Fruit fly (Drosophila melanogaster) whole organism, adult: ENCODE results near the gene Jarid2.
A peak's percentile ranks its signal among the peaks of the same experiment; 100 is the strongest.

ENCODE experiments used
- CG11617 ChIP-seq: fragments of 200-800 bp; sonication (Bioruptor generic); optimal IDR thresholded peaks from 2 replicates; lab custom pipeline; 2017; ENCODE audit warnings: mild to moderate bottlenecking, missing biosample characterization, missing genetic modification reagents, missing genetic modification characterization
- CG12768 ChIP-seq: fragments of 200-800 bp; sonication (Bioruptor generic); optimal IDR thresholded peaks from 2 replicates; lab custom pipeline; 2017; ENCODE audit warnings: missing biosample characterization, missing genetic modification characterization, mild to moderate bottlenecking, moderate library complexity, missing genetic modification reagents
- CG14711 ChIP-seq: fragments of 200-800 bp; sonication (Bioruptor generic); optimal IDR thresholded peaks from 2 replicates; lab custom pipeline; 2018; ENCODE audit warnings: missing biosample characterization, mild to moderate bottlenecking, missing genetic modification characterization, moderate library complexity
- CG1620 ChIP-seq: fragments of 200-800 bp; sonication (Bioruptor generic); optimal IDR thresholded peaks from 2 replicates; lab custom pipeline; 2016; ENCODE audit warnings: missing biosample characterization, missing genetic modification characterization
- CG33017 ChIP-seq: fragments of 200-800 bp; sonication (Bioruptor generic); optimal IDR thresholded peaks from 2 replicates; lab custom pipeline; 2018; ENCODE audit warnings: missing biosample characterization, mild to moderate bottlenecking, missing genetic modification characterization, moderate library complexity
- CG5204 ChIP-seq: fragments of 200-800 bp; sonication (Bioruptor generic); optimal IDR thresholded peaks from 2 replicates; lab custom pipeline; 2016; ENCODE audit warnings: missing biosample characterization, missing genetic modification characterization
- CG7045 ChIP-seq: fragments of 200-800 bp; sonication (Bioruptor generic); optimal IDR thresholded peaks from 2 replicates; lab custom pipeline; 2017; ENCODE audit warnings: missing biosample characterization, mild to moderate bottlenecking, missing genetic modification characterization
- CG7101 ChIP-seq: fragments of 200-800 bp; sonication (Bioruptor generic); optimal IDR thresholded peaks from 2 replicates; lab custom pipeline; 2018; ENCODE audit warnings: missing biosample characterization, mild to moderate bottlenecking, missing genetic modification characterization, moderate library complexity
- Clk ChIP-seq: fragments of 200-800 bp; sonication (Bioruptor generic); optimal IDR thresholded peaks from 2 replicates; lab custom pipeline; 2017; ENCODE audit warnings: missing biosample characterization, missing genetic modification characterization
- Crg-1 ChIP-seq: fragments of 200-800 bp; sonication (Bioruptor generic); optimal IDR thresholded peaks from 2 replicates; lab custom pipeline; 2016; ENCODE audit warnings: missing biosample characterization, missing genetic modification characterization
- Hr96 ChIP-seq: fragments of 200-800 bp; sonication (Bioruptor generic); optimal IDR thresholded peaks from 2 replicates; lab custom pipeline; 2016; ENCODE audit warnings: missing biosample characterization, missing genetic modification characterization
- Mnt ChIP-seq: fragments of 200-800 bp; sonication (Bioruptor generic); optimal IDR thresholded peaks from 2 replicates; lab custom pipeline; 2016; ENCODE audit warnings: missing biosample characterization, mild to moderate bottlenecking, missing genetic modification characterization
- bab1 ChIP-seq: fragments of 200-800 bp; sonication (Bioruptor generic); optimal IDR thresholded peaks from 3 replicates; lab custom pipeline; 2019; ENCODE audit warnings: missing biosample characterization, mild to moderate bottlenecking, missing genetic modification characterization, moderate library complexity
- cic ChIP-seq: fragments of 200-800 bp; sonication (Bioruptor generic); optimal IDR thresholded peaks from 2 replicates; lab custom pipeline; 2017; ENCODE audit warnings: missing biosample characterization, mild to moderate bottlenecking, missing genetic modification characterization, moderate library complexity
- cnc ChIP-seq, 2 experiments: fragments of >200 bp; optimal IDR thresholded peaks; 2 replicates each; lab custom pipeline; 2017
- kay ChIP-seq: fragments of 200-800 bp; sonication (Bioruptor generic); peaks from one replicate; lab custom pipeline; 2016; ENCODE audit warnings: missing biosample characterization, missing genetic modification characterization, borderline replicate concordance
- ovo ChIP-seq: fragments of 200-800 bp; sonication (Bioruptor generic); optimal IDR thresholded peaks from 2 replicates; lab custom pipeline; 2016; ENCODE audit warnings: missing biosample characterization, missing genetic modification characterization
- pad ChIP-seq: fragments of 200-800 bp; sonication (Bioruptor generic); optimal IDR thresholded peaks from 3 replicates; lab custom pipeline; 2017; ENCODE audit warnings: missing biosample characterization, missing genetic modification characterization, mild to moderate bottlenecking, moderate library complexity, missing genetic modification reagents
- tj ChIP-seq: fragments of 200-800 bp; sonication (Bioruptor generic); optimal IDR thresholded peaks from 3 replicates; lab custom pipeline; 2017; ENCODE audit warnings: missing biosample characterization, mild to moderate bottlenecking, missing genetic modification characterization, moderate library complexity
- toe ChIP-seq: fragments of 200-800 bp; sonication (Bioruptor generic); optimal IDR thresholded peaks from 2 replicates; lab custom pipeline; 2016; ENCODE audit warnings: missing biosample characterization, missing genetic modification characterization

The Jarid2 gene

dm6 chr3L:9508653-9509036 is 31.8 kb downstream of the Jarid2 start:
- TF ChIP-seq CG33017 (tag; lab: Kevin White, UChicago) (no peak), pad (GFP tag; lab: Kevin White, UChicago) (no peak), CG7101 (tag; lab: Kevin White, UChicago) (no peak), CG1620 (GFP tag; lab: Kevin White, UChicago) (no peak), CG14711 (peak; percentile 24), cic (GFP tag; lab: Kevin White, UChicago) (no peak), CG7045 (GFP tag; lab: Kevin White, UChicago) (no peak), tj (GFP tag; lab: Kevin White, UChicago) (no peak), bab1 (GFP tag; lab: Kevin White, UChicago) (no peak)

DNA sequence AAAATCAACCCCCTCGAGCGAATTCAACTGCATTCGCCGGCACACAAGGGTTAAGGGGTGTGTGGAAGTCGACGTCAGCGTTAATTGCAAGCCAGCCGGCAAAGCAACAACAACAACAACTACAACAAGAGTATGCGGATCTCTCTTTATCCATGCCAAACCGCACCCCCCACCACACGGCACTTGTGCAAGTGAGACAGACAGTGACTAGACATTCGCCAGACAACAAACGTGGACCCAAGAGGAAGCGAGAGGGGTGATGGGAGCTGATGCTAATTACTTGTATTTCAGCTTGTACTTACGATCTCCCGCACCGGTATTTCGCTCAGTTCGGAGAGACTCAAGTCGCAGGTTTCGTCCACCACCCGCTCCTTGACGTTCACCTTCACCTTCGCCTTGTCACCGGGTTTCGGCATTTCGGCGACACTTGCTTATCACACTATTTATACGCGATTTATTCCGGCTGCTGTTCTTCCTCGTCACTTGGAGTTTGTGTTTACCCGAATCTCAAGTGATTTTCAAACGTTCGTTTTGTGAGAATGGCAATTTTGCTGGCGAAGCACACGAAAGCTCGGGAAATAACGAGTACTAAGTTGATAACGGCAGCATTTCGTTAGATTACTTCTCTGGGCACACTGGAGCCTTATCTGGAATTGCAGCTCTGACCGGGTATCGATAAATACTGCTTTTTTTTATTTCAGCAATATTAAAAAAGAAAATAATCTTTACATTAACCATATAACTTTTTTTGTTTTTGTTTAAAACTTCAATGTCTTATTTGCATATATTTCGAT is 32.4 kb downstream of the Jarid2 start, which contains the start of gene CG3408:
CG3408 (minus strand) TSS at position 547 of the 794 bp plus-strand sequence.
- TF ChIP-seq bab1 (GFP tag; lab: Kevin White, UChicago) (peak; percentile 40), CG7101 (tag; lab: Kevin White, UChicago) (no peak), Mnt (GFP tag; lab: Kevin White, UChicago) (peak; percentile 76), CG33017 (tag; lab: Kevin White, UChicago) (peak; percentile 19), cic (GFP tag; lab: Kevin White, UChicago) (peak; percentile 61), CG7045 (GFP tag; lab: Kevin White, UChicago) (no peak), tj (GFP tag; lab: Kevin White, UChicago) (peak; percentile 97), Crg-1 (GFP tag; lab: Kevin White, UChicago) (peak; percentile 22), CG5204 (GFP tag; lab: Kevin White, UChicago) (no peak), cnc (optimal IDR thresholded peaks at IDR 0.05; lab: Kevin White, UChicago) (peak; percentile 35 to 58), Hr96 (GFP tag; lab: Kevin White, UChicago) (peak; percentile 33), CG12768 (peak; percentile 33), pad (GFP tag; lab: Kevin White, UChicago) (peak; percentile 84), CG14711 (peak; percentile 29), CG1620 (GFP tag; lab: Kevin White, UChicago) (no peak), ovo (GFP tag; lab: Kevin White, UChicago) (peak; percentile 32)

- TF ChIP-seq CG1620 (GFP tag; lab: Kevin White, UChicago) (no peak), ovo (GFP tag; lab: Kevin White, UChicago) (no peak), Crg-1 (GFP tag; lab: Kevin White, UChicago) (no peak), CG12768 (peak; percentile 56), toe (peak; percentile 12), CG14711 (peak; percentile 36), kay (peak; percentile 46), bab1 (GFP tag; lab: Kevin White, UChicago) (peak; percentile 68), Clk (no peak), pad (GFP tag; lab: Kevin White, UChicago) (peak; percentile 95), cic (GFP tag; lab: Kevin White, UChicago) (no peak), CG7101 (tag; lab: Kevin White, UChicago) (peak; percentile 51), CG33017 (tag; lab: Kevin White, UChicago) (peak; percentile 34), CG11617 (GFP tag; lab: Kevin White, UChicago) (peak; percentile 34), Mnt (GFP tag; lab: Kevin White, UChicago) (peak; percentile 38), tj (GFP tag; lab: Kevin White, UChicago) (peak; percentile 18), Hr96 (GFP tag; lab: Kevin White, UChicago) (peak; percentile 46)
These were observed 34.7 kb downstream of the Jarid2 start, which contains the start of gene RpS9 for dm6 chr3L:9511287-9512256. Gene RpS9, minus strand, starts transcription at chr3L:9511531.

DNA sequence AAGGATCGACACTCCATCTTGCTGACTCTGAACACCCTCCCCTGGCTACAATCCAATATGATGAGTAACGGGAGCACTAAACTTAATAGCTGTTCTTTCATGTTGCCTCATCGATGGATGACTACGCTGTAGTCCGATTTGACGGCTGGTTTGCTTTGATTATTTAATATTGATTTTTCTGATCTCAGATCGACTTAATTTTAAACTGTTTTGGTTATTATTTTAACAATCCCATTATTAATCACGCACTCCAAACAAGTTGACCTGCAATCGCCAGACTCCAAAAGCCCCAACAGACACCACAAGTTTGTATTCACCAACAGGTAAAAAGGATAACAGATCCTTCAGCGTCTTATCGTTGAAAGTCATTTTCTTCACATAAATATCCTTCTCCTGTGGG is 35.7 kb downstream of the Jarid2 start, which contains the start of gene CG33703:
CG33703 (minus strand) TSS at position 101 of the 400 bp plus-strand sequence.
- TF ChIP-seq ovo (GFP tag; lab: Kevin White, UChicago) (no peak), kay (peak; percentile 29)

- TF ChIP-seq Crg-1 (GFP tag; lab: Kevin White, UChicago) (no peak), CG5204 (GFP tag; lab: Kevin White, UChicago) (no peak), CG33017 (tag; lab: Kevin White, UChicago) (no peak), tj (GFP tag; lab: Kevin White, UChicago) (no peak), Clk (no peak), CG12768 (no peak), Hr96 (GFP tag; lab: Kevin White, UChicago) (no peak), CG7101 (tag; lab: Kevin White, UChicago) (no peak), cnc (optimal IDR thresholded peaks at IDR 0.05; lab: Kevin White, UChicago) (no peak), CG1620 (GFP tag; lab: Kevin White, UChicago) (no peak), ovo (GFP tag; lab: Kevin White, UChicago) (no peak), CG14711 (no peak)
These were observed 36.5 kb downstream of the Jarid2 start, which contains the start of gene CG33702 for dm6 chr3L:9513309-9513708. Gene CG33702, minus strand, starts transcription at chr3L:9513409.
